Fruit fly (Drosophila melanogaster): ENCODE results near the gene para.
A peak's percentile ranks its signal among the peaks of the same experiment; 100 is the strongest.

para gene

DNA sequence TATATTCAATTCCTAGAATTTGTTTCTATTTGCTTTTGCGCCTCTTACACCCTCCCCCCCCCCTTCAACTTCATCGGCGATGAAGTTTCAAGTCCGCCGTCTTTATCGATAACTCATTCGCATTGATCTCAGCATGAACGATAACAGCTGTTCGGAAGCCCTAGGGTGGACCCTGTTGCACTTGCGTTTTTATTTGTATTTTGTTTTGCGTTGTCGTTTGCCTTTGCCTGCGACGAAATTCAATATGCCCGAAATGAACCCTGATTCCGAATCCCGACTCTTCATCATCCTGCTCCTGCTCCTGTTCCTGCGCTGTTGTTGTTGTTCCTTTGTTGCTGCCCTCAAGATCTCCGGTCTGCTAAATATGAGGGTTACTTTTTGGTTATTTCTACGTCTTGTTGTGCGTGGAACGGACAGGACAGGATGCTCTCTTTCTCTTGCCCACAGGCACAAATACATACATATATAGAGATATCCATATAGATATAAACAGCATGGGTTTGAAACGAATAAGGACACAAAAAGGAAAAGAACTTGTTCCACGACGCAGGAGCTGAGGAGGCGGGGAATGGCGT is 106.3 kb downstream of the para start:
- TF ChIP-seq EcR (GFP tag; optimal IDR thresholded peaks at IDR 0.05) (peak; percentile 33), fd96Ca (GFP tag; IDR thresholded peaks at IDR 0.05) (0 out of 3 replicates have a peak, but pooled peaks have one; percentile 7), CG8159 (tag; optimal IDR thresholded peaks at IDR 0.05) (peak; percentile 97), gl (tag; optimal IDR thresholded peaks at IDR 0.05) (no peak), Pif1A (GFP tag; optimal IDR thresholded peaks at IDR 0.05) (no peak), CG12605 (GFP tag; IDR thresholded peaks at IDR 0.05) (no peak), rn (GFP tag; IDR thresholded peaks at IDR 0.05) (no peak), Snoo (tag; optimal IDR thresholded peaks at IDR 0.05) (peak; percentile 4), CG9948 (tag; optimal IDR thresholded peaks at IDR 0.05) (no peak), CG14655 (GFP tag; optimal IDR thresholded peaks at IDR 0.05) (no peak), D1 (tag; optimal IDR thresholded peaks at IDR 0.05) (no peak), CG8301 (tag; optimal IDR thresholded peaks at IDR 0.05) (no peak), CG4496 (GFP tag; IDR thresholded peaks at IDR 0.05) (no peak), Ets98B (GFP tag; IDR thresholded peaks at IDR 0.05) (no peak), CG15710 (tag; optimal IDR thresholded peaks at IDR 0.05) (peak; percentile 10), CG10348 (GFP tag; IDR thresholded peaks at IDR 0.05) (no peak), Pif1B (GFP tag; optimal IDR thresholded peaks at IDR 0.05) (no peak), CG32121 (GFP tag; IDR thresholded peaks at IDR 0.05) (no peak), CG34367 (tag; optimal IDR thresholded peaks at IDR 0.05) (no peak), CG13204 (GFP tag; optimal IDR thresholded peaks at IDR 0.05) (no peak), CG17806 (tag; optimal IDR thresholded peaks at IDR 0.05) (no peak)

DNA sequence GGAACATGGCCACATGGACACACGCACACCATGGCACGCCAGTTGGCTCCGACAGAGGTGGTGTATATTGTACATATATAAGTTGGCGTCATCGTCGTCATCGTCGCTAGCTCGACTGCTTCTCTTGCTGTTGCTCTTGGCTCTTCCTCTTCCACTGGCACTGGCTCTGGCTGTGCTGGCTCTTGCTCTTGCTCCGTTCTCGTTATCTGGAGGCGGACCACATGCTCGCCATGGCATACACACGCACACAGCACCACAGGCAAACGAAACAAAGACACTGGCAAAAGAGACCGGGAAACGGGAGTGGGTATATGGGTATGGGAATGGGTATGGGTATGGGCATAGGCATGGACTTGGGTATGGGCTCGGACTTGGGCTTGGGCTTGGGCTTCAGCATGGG is 107.8 kb downstream of the para start:
- TF ChIP-seq gl (tag; optimal IDR thresholded peaks at IDR 0.05) (peak; percentile 1), rn (GFP tag; IDR thresholded peaks at IDR 0.05) (no peak), EcR (GFP tag; optimal IDR thresholded peaks at IDR 0.05) (peak; percentile 15), Pif1B (GFP tag; optimal IDR thresholded peaks at IDR 0.05) (peak; percentile 10), Snoo (tag; optimal IDR thresholded peaks at IDR 0.05) (peak; percentile 16), CG13204 (GFP tag; optimal IDR thresholded peaks at IDR 0.05) (peak; percentile 8), Ets98B (GFP tag; IDR thresholded peaks at IDR 0.05) (peak; percentile 20; the same call in 1 of the 2 replicates), CG10348 (GFP tag; IDR thresholded peaks at IDR 0.05) (no peak), CG4496 (GFP tag; IDR thresholded peaks at IDR 0.05) (no peak), CG32121 (GFP tag; IDR thresholded peaks at IDR 0.05) (peak; percentile 28; the same call in 1 of the 2 replicates), CG8301 (tag; optimal IDR thresholded peaks at IDR 0.05) (no peak), CG8159 (tag; optimal IDR thresholded peaks at IDR 0.05) (no peak)

dm6 chrX:16424296-16424695 is 108.6 kb downstream of the para start:
- no peak for TF ChIP-seq CG9948 (tag; optimal IDR thresholded peaks at IDR 0.05)
- no peak for TF ChIP-seq CG8301 (tag; optimal IDR thresholded peaks at IDR 0.05)
- TF ChIP-seq Snoo (tag; optimal IDR thresholded peaks at IDR 0.05): no peak
- no peak for TF ChIP-seq Ets98B (GFP tag; IDR thresholded peaks at IDR 0.05)
- TF ChIP-seq CG13204 (GFP tag; optimal IDR thresholded peaks at IDR 0.05): peak; percentile 58
- TF ChIP-seq EcR (GFP tag; optimal IDR thresholded peaks at IDR 0.05): no peak
- TF ChIP-seq CG4496 (GFP tag; IDR thresholded peaks at IDR 0.05): 0 out of 3 replicates have a peak, but pooled peaks have one; percentile 9

dm6 chrX:16423125-16423509 is 109.8 kb downstream of the para start:
- no peak for TF ChIP-seq CG10348 (GFP tag; IDR thresholded peaks at IDR 0.05)
- peak; percentile 79; the same call in 1 of the 2 replicates for TF ChIP-seq Ets98B (GFP tag; IDR thresholded peaks at IDR 0.05)
- no peak for TF ChIP-seq CG15710 (tag; optimal IDR thresholded peaks at IDR 0.05)
- no peak for TF ChIP-seq CG8301 (tag; optimal IDR thresholded peaks at IDR 0.05)
- no peak for TF ChIP-seq Snoo (tag; optimal IDR thresholded peaks at IDR 0.05)
- TF ChIP-seq CG34367 (tag; optimal IDR thresholded peaks at IDR 0.05): no peak
- TF ChIP-seq EcR (GFP tag; optimal IDR thresholded peaks at IDR 0.05): no peak
- TF ChIP-seq CG9948 (tag; optimal IDR thresholded peaks at IDR 0.05): no peak
- TF ChIP-seq Pif1A (GFP tag; optimal IDR thresholded peaks at IDR 0.05): no peak
- peak; percentile 81 for TF ChIP-seq fd96Ca (GFP tag; IDR thresholded peaks at IDR 0.05)
- no peak for TF ChIP-seq CG17806 (tag; optimal IDR thresholded peaks at IDR 0.05)
- TF ChIP-seq gl (tag; optimal IDR thresholded peaks at IDR 0.05): no peak
- TF ChIP-seq CG32121 (GFP tag; IDR thresholded peaks at IDR 0.05): peak; percentile 79
- no peak for TF ChIP-seq rn (GFP tag; IDR thresholded peaks at IDR 0.05)
- TF ChIP-seq CG8159 (tag; optimal IDR thresholded peaks at IDR 0.05): no peak
- TF ChIP-seq CG4496 (GFP tag; IDR thresholded peaks at IDR 0.05): peak; percentile 69
- TF ChIP-seq CG12605 (GFP tag; IDR thresholded peaks at IDR 0.05): peak; percentile 19; the same call in 1 of the 2 replicates
- TF ChIP-seq D1 (tag; optimal IDR thresholded peaks at IDR 0.05): no peak
- TF ChIP-seq CG14655 (GFP tag; optimal IDR thresholded peaks at IDR 0.05): no peak
- TF ChIP-seq CG13204 (GFP tag; optimal IDR thresholded peaks at IDR 0.05): peak; percentile 63
- no peak for TF ChIP-seq Pif1B (GFP tag; optimal IDR thresholded peaks at IDR 0.05)

DNA sequence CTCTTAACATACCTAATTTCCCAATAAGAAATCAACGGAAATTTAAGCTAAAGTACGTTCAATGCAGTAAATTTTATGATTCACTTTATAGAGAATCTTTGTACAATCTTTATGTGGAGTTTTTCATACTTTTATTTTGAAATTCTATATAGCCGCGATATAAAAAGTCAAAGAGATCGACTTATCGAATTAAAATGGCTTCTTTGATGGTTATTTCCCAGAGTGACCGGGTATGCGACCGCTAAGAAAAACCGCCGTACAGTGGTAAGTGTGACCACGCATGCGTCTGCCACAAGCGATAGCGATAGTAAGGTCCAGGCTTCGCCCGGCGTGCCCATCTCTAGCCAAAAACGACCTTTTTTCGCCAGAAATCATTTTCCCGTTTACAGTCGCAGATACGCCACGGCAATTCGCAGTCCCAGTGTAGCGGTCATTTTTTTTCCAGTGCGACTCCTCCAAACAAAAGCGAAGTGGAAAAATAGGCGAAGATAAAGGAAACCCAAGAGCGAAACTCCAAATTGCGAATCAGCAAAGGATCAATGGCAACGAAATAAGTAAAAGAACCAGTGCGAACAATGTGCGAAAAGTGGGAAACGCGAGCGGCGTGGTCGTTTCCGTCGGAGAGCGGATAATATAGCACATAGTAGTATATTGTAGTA is 110.3 kb downstream of the para start, which contains the start of gene hang:
Gene hang, plus strand, starts transcription at position 366 of the 659 bp plus-strand sequence.
- no peak for TF ChIP-seq CG17806 (tag; optimal IDR thresholded peaks at IDR 0.05)
- no peak for TF ChIP-seq CG14655 (GFP tag; optimal IDR thresholded peaks at IDR 0.05)
- peak; percentile 70 for TF ChIP-seq CG4496 (GFP tag; IDR thresholded peaks at IDR 0.05)
- no peak for TF ChIP-seq CG34367 (tag; optimal IDR thresholded peaks at IDR 0.05)
- TF ChIP-seq EcR (GFP tag; optimal IDR thresholded peaks at IDR 0.05): peak; percentile 17
- peak; percentile 8 for TF ChIP-seq CG8159 (tag; optimal IDR thresholded peaks at IDR 0.05)
- 0 out of 3 replicates have a peak, but pooled peaks have one; percentile 35 for TF ChIP-seq fd96Ca (GFP tag; IDR thresholded peaks at IDR 0.05)
- no peak for TF ChIP-seq CG8301 (tag; optimal IDR thresholded peaks at IDR 0.05)
- peak; percentile 23 for TF ChIP-seq Pif1B (GFP tag; optimal IDR thresholded peaks at IDR 0.05)
- peak; percentile 26 for TF ChIP-seq Pif1A (GFP tag; optimal IDR thresholded peaks at IDR 0.05)
- TF ChIP-seq Snoo (tag; optimal IDR thresholded peaks at IDR 0.05): peak; percentile 2
- peak; percentile 4; the same call in 1 of the 2 replicates for TF ChIP-seq Ets98B (GFP tag; IDR thresholded peaks at IDR 0.05)
